Fruit fly (Drosophila melanogaster) whole organism, embryonic: ENCODE data around the gene eIF4E5.

Experiments used
- Ada2b ChIP-seq: fragments of 200-800 bp; sonication (Bioruptor generic); IDR thresholded peaks from 2 replicates; pipeline ENCODE4 v1.3.6; 2022; ENCODE audit warnings: missing biosample characterization, missing genetic modification characterization
- Asciz ChIP-seq: fragments of 200-800 bp; sonication (Bioruptor generic); optimal IDR thresholded peaks from 2 replicates; lab custom pipeline; 2017; ENCODE audit warnings: missing biosample characterization, mild to moderate bottlenecking, missing genetic modification characterization, missing genetic modification reagents
- C15 ChIP-seq: fragments of 200-800 bp; sonication (Bioruptor generic); IDR thresholded peaks from 3 replicates; pipeline ENCODE4 v1.3.6; 2022; ENCODE audit warnings: missing biosample characterization, missing genetic modification characterization
- CG1024 ChIP-seq: fragments of 200-800 bp; sonication (Bioruptor generic); IDR thresholded peaks from 2 replicates; pipeline ENCODE4 v1.3.6; 2022; ENCODE audit warnings: missing biosample characterization, missing genetic modification characterization
- CG10321 ChIP-seq: fragments of 200-800 bp; sonication (Bioruptor generic); IDR thresholded peaks from 2 replicates; pipeline ENCODE4 v1.3.6; 2022; ENCODE audit warnings: missing biosample characterization, missing genetic modification characterization
- CG11695 ChIP-seq: fragments of 200-800 bp; sonication (Bioruptor generic); IDR thresholded peaks from 3 replicates; pipeline ENCODE4 v1.3.6; 2022; ENCODE audit warnings: missing biosample characterization, missing genetic modification characterization
- CG12659 ChIP-seq: fragments of 200-800 bp; sonication (Bioruptor generic); optimal IDR thresholded peaks from 3 replicates; lab custom pipeline; 2017; ENCODE audit warnings: mild to moderate bottlenecking, missing biosample characterization, missing genetic modification reagents, missing genetic modification characterization
- CG13123 ChIP-seq: fragments of 200-800 bp; sonication (Bioruptor generic); optimal IDR thresholded peaks from 2 replicates; lab custom pipeline; 2016; ENCODE audit warnings: missing biosample characterization, missing genetic modification characterization
- CG13287 ChIP-seq: fragments of 200-800 bp; sonication (Bioruptor generic); IDR thresholded peaks from 2 replicates; pipeline ENCODE4 v1.3.6; 2022; ENCODE audit warnings: missing biosample characterization, missing genetic modification characterization; ENCODE audit not compliant: partially characterized antibody
- CG14014 ChIP-seq: fragments of 200-800 bp; sonication (Bioruptor generic); IDR thresholded peaks from 2 replicates; pipeline ENCODE4 v1.3.6; 2022; ENCODE audit warnings: missing biosample characterization, missing genetic modification characterization
- CG1603 ChIP-seq: fragments of 200-800 bp; sonication (Bioruptor generic); optimal IDR thresholded peaks from 2 replicates; lab custom pipeline; 2019; ENCODE audit warnings: missing biosample characterization, mild to moderate bottlenecking, missing genetic modification characterization, moderate library complexity
- CG2116 ChIP-seq: fragments of 200-800 bp; sonication (Bioruptor generic); optimal IDR thresholded peaks from 3 replicates; lab custom pipeline; 2018; ENCODE audit warnings: missing biosample characterization, mild to moderate bottlenecking, missing genetic modification characterization
- CG4404 ChIP-seq: fragments of 200-800 bp; sonication (Bioruptor generic); IDR thresholded peaks from 2 replicates; pipeline ENCODE4 v1.3.6; 2022; ENCODE audit warnings: missing biosample characterization, missing genetic modification characterization
- CG5245 ChIP-seq: fragments of 200-800 bp; sonication (Bioruptor generic); optimal IDR thresholded peaks from 3 replicates; lab custom pipeline; 2016; ENCODE audit warnings: missing biosample characterization, missing genetic modification characterization
- CG7963 ChIP-seq: fragments of 200-800 bp; sonication (Bioruptor generic); IDR thresholded peaks from 3 replicates; pipeline ENCODE4 v1.3.6; 2022; ENCODE audit warnings: missing biosample characterization, missing genetic modification characterization; ENCODE audit not compliant: partially characterized antibody
- CG8359 ChIP-seq: fragments of 200-800 bp; sonication (Bioruptor generic); optimal IDR thresholded peaks from 2 replicates; lab custom pipeline; 2017; ENCODE audit warnings: missing biosample characterization, mild to moderate bottlenecking, missing genetic modification characterization, borderline replicate concordance
- Dbx ChIP-seq: fragments of 200-800 bp; sonication (Bioruptor generic); IDR thresholded peaks from 3 replicates; pipeline ENCODE4 v1.3.6; 2022; ENCODE audit warnings: missing biosample characterization, missing genetic modification characterization
- Dip2 ChIP-seq: fragments of 200-800 bp; sonication (Bioruptor generic); IDR thresholded peaks from 2 replicates; pipeline ENCODE4 v1.3.6; 2022; ENCODE audit warnings: missing biosample characterization, missing genetic modification characterization
- Dip3 ChIP-seq: fragments of 200-800 bp; sonication (Bioruptor generic); optimal IDR thresholded peaks from 3 replicates; lab custom pipeline; 2016; ENCODE audit warnings: missing biosample characterization, missing genetic modification characterization
- Drgx ChIP-seq: fragments of 200-800 bp; sonication (Bioruptor generic); IDR thresholded peaks from 2 replicates; pipeline ENCODE4 v1.3.6; 2022; ENCODE audit warnings: missing biosample characterization, missing genetic modification characterization
- H2.0 ChIP-seq: fragments of 200-800 bp; sonication (Bioruptor generic); IDR thresholded peaks from 2 replicates; pipeline ENCODE4 v1.3.6; 2022; ENCODE audit warnings: missing biosample characterization, missing genetic modification characterization
- Meics ChIP-seq: fragments of 200-800 bp; sonication (Bioruptor generic); optimal IDR thresholded peaks from 2 replicates; lab custom pipeline; 2017; ENCODE audit warnings: missing biosample characterization, mild to moderate bottlenecking, missing genetic modification characterization
- Mrtf ChIP-seq: fragments of 200-800 bp; sonication (Bioruptor generic); IDR thresholded peaks from 3 replicates; pipeline ENCODE4 v1.3.6; 2022; ENCODE audit warnings: missing biosample characterization, missing genetic modification characterization
- Sry-β ChIP-seq: fragments of 200-800 bp; sonication (Bioruptor generic); optimal IDR thresholded peaks from 2 replicates; lab custom pipeline; 2018; ENCODE audit warnings: missing biosample characterization, mild to moderate bottlenecking, missing genetic modification characterization, moderate library complexity
- Sry-δ ChIP-seq: fragments of 200-800 bp; sonication (Bioruptor generic); optimal IDR thresholded peaks from 2 replicates; lab custom pipeline; 2016; ENCODE audit warnings: missing biosample characterization, missing genetic modification characterization
- Xrp1 ChIP-seq: fragments of 200-800 bp; sonication (Bioruptor generic); IDR thresholded peaks from 2 replicates; pipeline ENCODE4 v1.3.6; 2022; ENCODE audit warnings: missing biosample characterization, missing genetic modification characterization
- az2 ChIP-seq: fragments of 200-800 bp; sonication (Bioruptor generic); optimal IDR thresholded peaks from 3 replicates; lab custom pipeline; 2016; ENCODE audit warnings: missing biosample characterization, missing genetic modification characterization
- bcd ChIP-seq: fragments of 200-800 bp; sonication (Bioruptor generic); optimal IDR thresholded peaks from 2 replicates; lab custom pipeline; 2017; ENCODE audit warnings: missing biosample characterization, mild to moderate bottlenecking, missing genetic modification characterization
- bowl ChIP-seq: fragments of 200-800 bp; sonication (Bioruptor generic); IDR thresholded peaks from 2 replicates; pipeline ENCODE4 v1.3.6; 2022; ENCODE audit warnings: missing biosample characterization, missing genetic modification characterization
- caup ChIP-seq: fragments of 200-800 bp; sonication (Bioruptor generic); optimal IDR thresholded peaks from 3 replicates; lab custom pipeline; 2017; ENCODE audit warnings: missing biosample characterization, mild to moderate bottlenecking, missing genetic modification characterization, moderate library complexity; ENCODE audit not compliant: severe bottlenecking
- chif ChIP-seq, 2 experiments: fragments of 200-800 bp; sonication (Bioruptor generic); optimal IDR thresholded peaks; 3 replicates each; lab custom pipeline; 2016; ENCODE audit warnings: missing biosample characterization in 2 of 2, missing genetic modification characterization in 2 of 2
- esg ChIP-seq: fragments of 200-800 bp; sonication (Bioruptor generic); conservative IDR thresholded peaks from 2 replicates; pipeline ENCODE4 v1.3.6; 2022; ENCODE audit warnings: missing biosample characterization, missing genetic modification characterization
- ewg ChIP-seq: fragments of 200-800 bp; sonication (Bioruptor generic); optimal IDR thresholded peaks from 3 replicates; lab custom pipeline; 2017; ENCODE audit warnings: mild to moderate bottlenecking, missing biosample characterization, missing genetic modification reagents, missing genetic modification characterization
- hth ChIP-seq: fragments of >200 bp; optimal IDR thresholded peaks from 2 replicates; lab custom pipeline; 2017; ENCODE audit warnings: inconsistent platforms
- kah ChIP-seq: fragments of 200-800 bp; sonication (Bioruptor generic); optimal IDR thresholded peaks from 2 replicates; lab custom pipeline; 2018; ENCODE audit warnings: missing biosample characterization, mild to moderate bottlenecking, missing genetic modification characterization
- kni ChIP-seq: fragments of 200-800 bp; sonication (Bioruptor generic); optimal IDR thresholded peaks from 3 replicates; lab custom pipeline; 2017; ENCODE audit warnings: mild to moderate bottlenecking, missing biosample characterization, missing genetic modification reagents, missing genetic modification characterization
- oc ChIP-seq: fragments of 200-800 bp; sonication (Bioruptor generic); optimal IDR thresholded peaks from 2 replicates; lab custom pipeline; 2018; ENCODE audit warnings: missing biosample characterization, mild to moderate bottlenecking, missing genetic modification characterization, moderate library complexity
- otp ChIP-seq: fragments of 200-800 bp; sonication (Bioruptor generic); IDR thresholded peaks from 3 replicates; pipeline ENCODE4, ENCODE4 v1.3.6; 2022; ENCODE audit warnings: missing biosample characterization, missing genetic modification characterization
- pho ChIP-seq: fragments of 200-800 bp; sonication (Bioruptor generic); optimal IDR thresholded peaks from 2 replicates; lab custom pipeline; 2016; ENCODE audit warnings: missing biosample characterization, missing genetic modification characterization
- row ChIP-seq: fragments of 200-800 bp; sonication (Bioruptor generic); IDR thresholded peaks from 3 replicates; pipeline ENCODE4 v1.3.6; 2022; ENCODE audit warnings: missing biosample characterization, missing genetic modification characterization
- salm ChIP-seq: fragments of 200-800 bp; sonication (Bioruptor generic); optimal IDR thresholded peaks from 2 replicates; lab custom pipeline; 2018; ENCODE audit warnings: missing biosample characterization, mild to moderate bottlenecking, missing genetic modification characterization
- schlank ChIP-seq: fragments of 200-800 bp; sonication (Bioruptor generic); optimal IDR thresholded peaks from 2 replicates; lab custom pipeline; 2018; ENCODE audit warnings: missing biosample characterization, mild to moderate bottlenecking, missing genetic modification characterization
- sd ChIP-seq: fragments of 200-800 bp; sonication (Bioruptor generic); optimal IDR thresholded peaks from 3 replicates; lab custom pipeline; 2018; ENCODE audit warnings: missing biosample characterization, mild to moderate bottlenecking, missing genetic modification characterization, moderate library complexity
- sens ChIP-seq: fragments of 200-800 bp; sonication (Bioruptor generic); peaks from one replicate; lab custom pipeline; 2016; ENCODE audit warnings: missing biosample characterization, missing genetic modification characterization
- sim ChIP-seq: fragments of 200-800 bp; sonication (Bioruptor generic); IDR thresholded peaks from 2 replicates; pipeline ENCODE4 v1.3.6; 2022; ENCODE audit warnings: missing biosample characterization, missing genetic modification characterization
- slbo ChIP-seq: fragments of 200-800 bp; sonication (Bioruptor generic); IDR thresholded peaks from 2 replicates; pipeline ENCODE4 v1.3.6; 2022; ENCODE audit warnings: missing biosample characterization, missing genetic modification characterization
- sna ChIP-seq: fragments of 200-800 bp; sonication (Bioruptor generic); IDR thresholded peaks from 2 replicates; pipeline ENCODE4 v1.3.6; 2022; ENCODE audit warnings: missing biosample characterization, missing genetic modification characterization; ENCODE audit not compliant: partially characterized antibody
- tup ChIP-seq: fragments of 200-800 bp; sonication (Bioruptor generic); optimal IDR thresholded peaks from 2 replicates; lab custom pipeline; 2016; ENCODE audit warnings: missing biosample characterization, mild to moderate bottlenecking, missing genetic modification characterization, moderate library complexity
- tx ChIP-seq: fragments of 200-800 bp; sonication (Bioruptor generic); optimal IDR thresholded peaks from 2 replicates; lab custom pipeline; 2016; ENCODE audit warnings: missing biosample characterization, missing genetic modification characterization
- unc-4 ChIP-seq: fragments of 200-800 bp; sonication (Bioruptor generic); IDR thresholded peaks from 2 replicates; pipeline ENCODE4 v1.3.6; 2022; ENCODE audit warnings: missing biosample characterization, missing genetic modification characterization; ENCODE audit not compliant: partially characterized antibody
- wor ChIP-seq: fragments of 200-800 bp; sonication (Bioruptor generic); IDR thresholded peaks from 2 replicates; pipeline ENCODE4 v1.3.6; 2022; ENCODE audit warnings: missing biosample characterization, missing genetic modification characterization

Gene eIF4E5

DNA sequence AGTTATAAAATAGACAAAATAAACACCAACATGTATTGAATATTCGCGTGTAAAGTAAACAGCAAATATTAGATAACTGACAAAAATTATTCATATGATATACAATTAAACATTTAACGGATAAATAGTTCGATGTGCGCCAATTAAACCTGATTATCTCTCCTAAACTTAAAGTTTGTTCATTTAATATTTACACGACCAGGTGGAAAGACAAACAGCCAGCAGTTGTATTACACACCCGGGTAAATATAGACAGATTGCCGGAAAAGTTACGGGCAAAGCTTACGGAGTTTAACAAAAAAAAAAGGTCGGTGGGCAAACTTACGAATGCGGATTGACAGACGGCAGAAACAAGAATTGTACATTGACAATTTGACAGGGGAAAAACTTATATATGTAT, 12.6 kb upstream of the eIF4E5 start (continued):
- TF ChIP-seq sim (GFP tag; lab: Robert Waterston, UW) (no peak), pho (peak; percentile 50), C15 (peak; percentile 37; the same call in 1 of the 3 replicates), oc (tag; lab: Kevin White, UChicago) (peak; percentile 42), salm (tag; lab: Kevin White, UChicago) (no peak), CG14014 (GFP tag; lab: Robert Waterston, UW) (peak; percentile 85; the same call in 1 of the 2 replicates), Xrp1 (peak; percentile 52), Sry-β (GFP tag; lab: Kevin White, UChicago) (no peak), CG12659 (GFP tag; lab: Kevin White, UChicago) (peak; percentile 76), sd (tag; lab: Kevin White, UChicago) (peak; percentile 75), unc-4 (GFP tag; lab: Robert Waterston, UW) (no peak), caup (peak; percentile 91), row (no peak), Asciz (GFP tag; lab: Kevin White, UChicago) (peak; percentile 81), Dip3 (GFP tag; lab: Kevin White, UChicago) (no peak), Mrtf (GFP tag; lab: Robert Waterston, UW) (no peak), Dip2 (GFP tag; lab: Robert Waterston, UW) (no peak), hth (lab: Kevin White, UChicago) (no peak), Drgx (GFP tag; lab: Robert Waterston, UW) (no peak), kni (GFP tag; lab: Kevin White, UChicago) (no peak), sna (GFP tag; lab: Robert Waterston, UW) (no peak), schlank (tag; lab: Kevin White, UChicago) (peak; percentile 74), chif (GFP tag; optimal IDR thresholded peaks at IDR 0.05; lab: Kevin White, UChicago) (peak in 1 of 2 experiments; percentile 1), H2.0 (0 out of 2 replicates have a peak, but pooled peaks have one; percentile 24), slbo (GFP tag; lab: Robert Waterston, UW) (peak; percentile 20; the same call in 1 of the 2 replicates), otp (GFP tag; lab: Robert Waterston, UW) (peak; percentile 59; the same call in 1 of the 3 replicates), CG10321 (GFP tag; lab: Robert Waterston, UW) (peak; percentile 57; the same call in 1 of the 2 replicates), kah (peak; percentile 21), CG2116 (GFP tag; lab: Kevin White, UChicago) (peak; percentile 24), CG4404 (GFP tag; lab: Robert Waterston, UW) (no peak), CG13287 (GFP tag; lab: Robert Waterston, UW) (no peak), ewg (GFP tag; lab: Kevin White, UChicago) (peak; percentile 1), bcd (peak; percentile 56), CG1603 (tag; lab: Kevin White, UChicago) (peak; percentile 42), tx (GFP tag; lab: Kevin White, UChicago) (no peak), CG8359 (GFP tag; lab: Kevin White, UChicago) (peak; percentile 35), az2 (GFP tag; lab: Kevin White, UChicago) (no peak), sens (no peak), CG13123 (GFP tag; lab: Kevin White, UChicago) (no peak), Meics (GFP tag; lab: Kevin White, UChicago) (peak; percentile 87), CG7963 (GFP tag; lab: Robert Waterston, UW) (no peak), Ada2b (GFP tag; lab: Robert Waterston, UW) (no peak; the same call in 1 of the 2 replicates), Dbx (GFP tag; lab: Robert Waterston, UW) (peak; percentile 40; the same call in 1 of the 3 replicates), Sry-δ (peak; percentile 18), bowl (no peak), CG11695 (GFP tag; lab: Robert Waterston, UW) (peak; percentile 78; the same call in 2 of the 3 replicates), esg (GFP tag; lab: Robert Waterston, UW) (no peak), CG5245 (GFP tag; lab: Kevin White, UChicago) (no peak), CG1024 (GFP tag; lab: Robert Waterston, UW) (peak; percentile 23; the same call in 1 of the 2 replicates), wor (no peak), tup (peak; percentile 25)
